Fruit fly (Drosophila melanogaster) whole organism, embryonic: ENCODE data around the gene CG8476.

Experiments used
- CG10209 ChIP-seq: fragments of 200-800 bp; sonication (Bioruptor generic); optimal IDR thresholded peaks from 3 replicates; lab custom pipeline; 2017; ENCODE audit warnings: missing biosample characterization, mild to moderate bottlenecking, missing genetic modification characterization, missing genetic modification reagents
- CG10274 ChIP-seq: fragments of 200-800 bp; sonication (Bioruptor generic); optimal IDR thresholded peaks from 3 replicates; lab custom pipeline; 2017; ENCODE audit warnings: missing biosample characterization, mild to moderate bottlenecking, missing genetic modification characterization
- CG10321 ChIP-seq: fragments of 200-800 bp; sonication (Bioruptor generic); IDR thresholded peaks from 2 replicates; pipeline ENCODE4 v1.3.6; 2022; ENCODE audit warnings: missing biosample characterization, missing genetic modification characterization
- CG12942 ChIP-seq: fragments of 200-800 bp; sonication (Bioruptor generic); optimal IDR thresholded peaks from 3 replicates; lab custom pipeline; 2016; ENCODE audit warnings: missing biosample characterization, missing genetic modification characterization
- CG17385 ChIP-seq: fragments of 200-800 bp; sonication (Bioruptor generic); optimal IDR thresholded peaks from 3 replicates; lab custom pipeline; 2018; ENCODE audit warnings: missing biosample characterization, mild to moderate bottlenecking, missing genetic modification characterization
- CG17829 ChIP-seq: fragments of 200-800 bp; optimal IDR thresholded peaks from 2 replicates; lab custom pipeline; 2019; ENCODE audit warnings: missing biosample characterization, mild to moderate bottlenecking, missing genetic modification characterization, moderate library complexity
- CG1792 ChIP-seq: fragments of 200-800 bp; sonication (Bioruptor generic); optimal IDR thresholded peaks from 2 replicates; lab custom pipeline; 2016; ENCODE audit warnings: missing biosample characterization, missing genetic modification characterization
- CG18764 ChIP-seq: fragments of 200-800 bp; sonication (Bioruptor generic); optimal IDR thresholded peaks from 3 replicates; lab custom pipeline; 2016; ENCODE audit warnings: missing biosample characterization, missing genetic modification characterization
- CG33213 ChIP-seq: fragments of 200-800 bp; sonication (Bioruptor generic); optimal IDR thresholded peaks from 3 replicates; lab custom pipeline; 2016; ENCODE audit warnings: missing biosample characterization, missing genetic modification characterization
- CG4617 ChIP-seq: fragments of 200-800 bp; sonication (Bioruptor generic); optimal IDR thresholded peaks from 3 replicates; lab custom pipeline; 2016; ENCODE audit warnings: missing biosample characterization, missing genetic modification characterization, borderline replicate concordance
- CG5180 ChIP-seq: fragments of 200-800 bp; sonication (Bioruptor generic); optimal IDR thresholded peaks from 3 replicates; lab custom pipeline; 2017; ENCODE audit warnings: missing biosample characterization, missing genetic modification characterization, mild to moderate bottlenecking, moderate library complexity, missing genetic modification reagents
- CG7556 ChIP-seq: fragments of 200-800 bp; sonication (Bioruptor generic); optimal IDR thresholded peaks from 2 replicates; lab custom pipeline; 2017; ENCODE audit warnings: missing biosample characterization, mild to moderate bottlenecking, missing genetic modification characterization
- CG8478 ChIP-seq: fragments of >200 bp; optimal IDR thresholded peaks from 2 replicates; lab custom pipeline; 2018
- CG9797 ChIP-seq: fragments of 200-800 bp; sonication (Bioruptor generic); optimal IDR thresholded peaks from 3 replicates; lab custom pipeline; 2018; ENCODE audit warnings: missing biosample characterization, mild to moderate bottlenecking, missing genetic modification characterization
- Dbx ChIP-seq: fragments of 200-800 bp; sonication (Bioruptor generic); IDR thresholded peaks from 3 replicates; pipeline ENCODE4 v1.3.6; 2022; ENCODE audit warnings: missing biosample characterization, missing genetic modification characterization
- Deaf1 ChIP-seq: fragments of 200-800 bp; optimal IDR thresholded peaks from 3 replicates; lab custom pipeline; 2019; ENCODE audit warnings: missing biosample characterization, mild to moderate bottlenecking, missing genetic modification characterization, moderate library complexity
- Doc2 ChIP-seq: fragments of 200-800 bp; sonication (Bioruptor generic); IDR thresholded peaks from 2 replicates; pipeline ENCODE4 v1.3.6; 2022; ENCODE audit warnings: missing biosample characterization, missing genetic modification characterization
- Dref ChIP-seq: fragments of 200-800 bp; sonication (Bioruptor generic); IDR thresholded peaks from 2 replicates; pipeline ENCODE4 v1.3.6; 2022; ENCODE audit warnings: missing biosample characterization, missing genetic modification characterization
- ERR ChIP-seq: fragments of 200-800 bp; sonication (Bioruptor generic); optimal IDR thresholded peaks from 2 replicates; lab custom pipeline; 2016; ENCODE audit warnings: missing biosample characterization, missing genetic modification characterization
- Eip74EF ChIP-seq, 2 experiments: fragments of 200-800 bp in 1 of 2; fragments of >200 bp in 1 of 2; sonication (Bioruptor generic) in 1 of 2; optimal IDR thresholded peaks; 2 replicates each; lab custom pipeline; 2017 to 2019; ENCODE audit warnings: missing biosample characterization in 2 of 2, missing genetic modification characterization in 2 of 2, mild to moderate bottlenecking in 1 of 2, moderate library complexity in 1 of 2
- Ets65A ChIP-seq: fragments of 200-800 bp; sonication (Bioruptor generic); peaks from one replicate; lab custom pipeline; 2016; ENCODE audit warnings: missing biosample characterization, missing genetic modification characterization
- H15 ChIP-seq: fragments of 200-800 bp; sonication (Bioruptor generic); IDR thresholded peaks from 3 replicates; pipeline ENCODE4 v1.3.6; 2022; ENCODE audit warnings: missing biosample characterization, missing genetic modification characterization
- NK7.1 ChIP-seq: fragments of 200-800 bp; sonication (Bioruptor generic); optimal IDR thresholded peaks from 3 replicates; lab custom pipeline; 2016; ENCODE audit warnings: missing biosample characterization, missing genetic modification characterization
- Nf-YA ChIP-seq: fragments of 200-800 bp; sonication (Bioruptor generic); IDR thresholded peaks from 2 replicates; pipeline ENCODE4 v1.3.6; 2022; ENCODE audit warnings: missing biosample characterization, missing genetic modification characterization
- NfI ChIP-seq: fragments of 200-800 bp; sonication (Bioruptor generic); optimal IDR thresholded peaks from 3 replicates; lab custom pipeline; 2018; ENCODE audit warnings: missing biosample characterization, mild to moderate bottlenecking, missing genetic modification characterization, moderate library complexity
- Pdp1 ChIP-seq, 2 experiments: fragments of 200-800 bp; sonication (Bioruptor generic); optimal IDR thresholded peaks; 3 replicates each; lab custom pipeline; 2016; ENCODE audit warnings: missing biosample characterization in 2 of 2, missing genetic modification characterization in 2 of 2, mild to moderate bottlenecking in 1 of 2, moderate library complexity in 1 of 2
- Six4 ChIP-seq: fragments of 200-800 bp; sonication (Bioruptor generic); optimal IDR thresholded peaks from 2 replicates; lab custom pipeline; 2016; ENCODE audit warnings: missing biosample characterization, missing genetic modification characterization
- Usf ChIP-seq: fragments of 200-800 bp; sonication (Bioruptor generic); optimal IDR thresholded peaks from 2 replicates; lab custom pipeline; 2017; ENCODE audit warnings: missing genotype, missing biosample characterization, missing genetic modification characterization
- ato ChIP-seq: fragments of 200-800 bp; sonication (Bioruptor generic); IDR thresholded peaks from 2 replicates; pipeline ENCODE4 v1.3.6; 2022; ENCODE audit warnings: missing biosample characterization, missing genetic modification characterization; ENCODE audit not compliant: partially characterized antibody
- az2 ChIP-seq: fragments of 200-800 bp; sonication (Bioruptor generic); optimal IDR thresholded peaks from 3 replicates; lab custom pipeline; 2016; ENCODE audit warnings: missing biosample characterization, missing genetic modification characterization
- caup ChIP-seq: fragments of 200-800 bp; sonication (Bioruptor generic); optimal IDR thresholded peaks from 3 replicates; lab custom pipeline; 2017; ENCODE audit warnings: missing biosample characterization, mild to moderate bottlenecking, missing genetic modification characterization, moderate library complexity; ENCODE audit not compliant: severe bottlenecking
- dati ChIP-seq: fragments of 200-800 bp; sonication (Bioruptor generic); IDR thresholded peaks from 2 replicates; pipeline ENCODE4 v1.3.6; 2022; ENCODE audit warnings: missing biosample characterization, missing genetic modification characterization
- dm ChIP-seq: fragments of 200-800 bp; sonication (Bioruptor generic); optimal IDR thresholded peaks from 3 replicates; lab custom pipeline; 2016; ENCODE audit warnings: missing biosample characterization, missing genetic modification characterization
- dysf ChIP-seq: fragments of 200-800 bp; sonication (Bioruptor generic); IDR thresholded peaks from 3 replicates; pipeline ENCODE4 v1.3.6; 2022; ENCODE audit warnings: missing biosample characterization, missing genetic modification characterization
- jumu ChIP-seq: fragments of 200-800 bp; sonication (Bioruptor generic); optimal IDR thresholded peaks from 3 replicates; lab custom pipeline; 2016; ENCODE audit warnings: missing biosample characterization, missing genetic modification characterization
- knrl ChIP-seq: fragments of 200-800 bp; sonication (Bioruptor generic); IDR thresholded peaks from 3 replicates; pipeline ENCODE4 v1.3.6; 2022; ENCODE audit warnings: missing biosample characterization, missing genetic modification characterization; ENCODE audit not compliant: partially characterized antibody
- lbe ChIP-seq: fragments of 200-800 bp; sonication (Bioruptor generic); optimal IDR thresholded peaks from 2 replicates; lab custom pipeline; 2016; ENCODE audit warnings: missing biosample characterization, mild to moderate bottlenecking, missing genetic modification characterization
- lilli ChIP-seq: fragments of 200-800 bp; sonication (Bioruptor generic); optimal IDR thresholded peaks from 3 replicates; lab custom pipeline; 2016; ENCODE audit warnings: missing biosample characterization, missing genetic modification characterization
- mirr ChIP-seq: fragments of 200-800 bp; sonication (Bioruptor generic); optimal IDR thresholded peaks from 3 replicates; lab custom pipeline; 2018; ENCODE audit warnings: missing biosample characterization, mild to moderate bottlenecking, missing genetic modification characterization
- nom ChIP-seq: fragments of 200-800 bp; sonication (Bioruptor generic); optimal IDR thresholded peaks from 2 replicates; lab custom pipeline; 2017; ENCODE audit warnings: missing biosample characterization, missing genetic modification characterization, mild to moderate bottlenecking, moderate library complexity, missing genetic modification reagents
- odd ChIP-seq: fragments of 200-800 bp; sonication (Bioruptor generic); optimal IDR thresholded peaks from 2 replicates; lab custom pipeline; 2017; ENCODE audit warnings: missing biosample characterization, mild to moderate bottlenecking, missing genetic modification characterization
- pros ChIP-seq: fragments of 200-800 bp; sonication (Bioruptor generic); optimal IDR thresholded peaks from 3 replicates; lab custom pipeline; 2019; ENCODE audit warnings: missing biosample characterization, mild to moderate bottlenecking, missing genetic modification characterization, moderate library complexity
- psq ChIP-seq: fragments of 200-800 bp; sonication (Bioruptor generic); optimal IDR thresholded peaks from 2 replicates; lab custom pipeline; 2017; ENCODE audit warnings: missing biosample characterization, missing genetic modification characterization
- scrt ChIP-seq: fragments of 200-800 bp; sonication (Bioruptor generic); optimal IDR thresholded peaks from 2 replicates; lab custom pipeline; 2018; ENCODE audit warnings: missing biosample characterization, mild to moderate bottlenecking, missing genetic modification characterization, moderate library complexity
- sens-2 ChIP-seq: fragments of 200-800 bp; sonication (Bioruptor generic); IDR thresholded peaks from 2 replicates; pipeline ENCODE4 v1.3.6; 2022; ENCODE audit warnings: missing biosample characterization, missing genetic modification characterization
- sug ChIP-seq: fragments of 200-800 bp; optimal IDR thresholded peaks from 2 replicates; lab custom pipeline; 2019; ENCODE audit warnings: missing biosample characterization, mild to moderate bottlenecking, missing genetic modification characterization, moderate library complexity
- tin ChIP-seq: fragments of 200-800 bp; sonication (Bioruptor generic); optimal IDR thresholded peaks from 3 replicates; lab custom pipeline; 2016; ENCODE audit warnings: missing biosample characterization, missing genetic modification characterization
- twi ChIP-seq: fragments of 200-800 bp; optimal IDR thresholded peaks from 2 replicates; lab custom pipeline; 2019; ENCODE audit warnings: missing biosample characterization, mild to moderate bottlenecking, missing genetic modification characterization, moderate library complexity
- tx ChIP-seq: fragments of 200-800 bp; sonication (Bioruptor generic); optimal IDR thresholded peaks from 2 replicates; lab custom pipeline; 2016; ENCODE audit warnings: missing biosample characterization, missing genetic modification characterization
- wek ChIP-seq: fragments of 200-800 bp; sonication (Bioruptor generic); optimal IDR thresholded peaks from 3 replicates; lab custom pipeline; 2018; ENCODE audit warnings: missing biosample characterization, mild to moderate bottlenecking, missing genetic modification characterization, moderate library complexity

The CG8476 gene

dm6 chr3R:13264061-13264661 lies 43.8 kb upstream of the CG8476 start, which contains the start of gene Ravus (continued):
- TF ChIP-seq pros (GFP tag; lab: Kevin White, UChicago) (no peak), Usf (GFP tag; lab: Kevin White, UChicago) (peak; percentile 24), CG10321 (GFP tag; lab: Robert Waterston, UW) (no peak), scrt (peak; percentile 11), CG7556 (GFP tag; lab: Kevin White, UChicago) (no peak), CG8478 (lab: Kevin White, UChicago) (no peak), Deaf1 (tag; lab: Kevin White, UChicago) (no peak), CG17829 (tag; lab: Kevin White, UChicago) (peak; percentile 58), wek (GFP tag; lab: Kevin White, UChicago) (no peak), CG17385 (GFP tag; lab: Kevin White, UChicago) (no peak), sens-2 (GFP tag; lab: Robert Waterston, UW) (no peak), psq (GFP tag; lab: Kevin White, UChicago) (no peak), CG12942 (GFP tag; lab: Kevin White, UChicago) (peak; percentile 8), CG1792 (GFP tag; lab: Kevin White, UChicago) (peak; percentile 19), Doc2 (GFP tag; lab: Robert Waterston, UW) (no peak), Eip74EF (GFP tag; optimal IDR thresholded peaks at IDR 0.05; lab: Kevin White, UChicago) (no peak), NfI (GFP tag; lab: Kevin White, UChicago) (peak; percentile 34), caup (no peak), tx (GFP tag; lab: Kevin White, UChicago) (peak; percentile 38), az2 (peak; percentile 43), Nf-YA (no peak), NK7.1 (GFP tag; lab: Kevin White, UChicago) (no peak), lbe (peak; percentile 4), Ets65A (GFP tag; lab: Kevin White, UChicago) (peak; percentile 93), CG18764 (GFP tag; lab: Kevin White, UChicago) (no peak), sug (peak; percentile 73), nom (no peak), twi (peak; percentile 53), knrl (GFP tag; lab: Robert Waterston, UW) (peak; percentile 45; the same call in 1 of the 3 replicates), Dref (GFP tag; lab: Robert Waterston, UW) (no peak), ERR (GFP tag; lab: Kevin White, UChicago) (no peak), Pdp1 (GFP tag; optimal IDR thresholded peaks at IDR 0.05; lab: Kevin White, UChicago) (peak in 1 of 2 experiments; percentile 60), CG5180 (GFP tag; lab: Kevin White, UChicago) (no peak), Dbx (GFP tag; lab: Robert Waterston, UW) (peak; percentile 49; the same call in 2 of the 3 replicates), odd (GFP tag; lab: Kevin White, UChicago) (no peak), CG9797 (GFP tag; lab: Kevin White, UChicago) (peak; percentile 92), CG33213 (GFP tag; lab: Kevin White, UChicago) (peak; percentile 47), tin (peak; percentile 41), H15 (GFP tag; lab: Robert Waterston, UW) (0 out of 3 replicates have a peak, but pooled peaks have one; percentile 2), Six4 (GFP tag; lab: Kevin White, UChicago) (no peak), dysf (GFP tag; lab: Robert Waterston, UW) (peak; percentile 25; the same call in 1 of the 3 replicates), lilli (GFP tag; lab: Kevin White, UChicago) (peak; percentile 70), mirr (no peak), CG10209 (peak; percentile 55), jumu (GFP tag; lab: Kevin White, UChicago) (peak; percentile 35), dati (no peak), dm (GFP tag; lab: Kevin White, UChicago) (peak; percentile 45), CG10274 (no peak), CG4617 (peak; percentile 75), ato (GFP tag; lab: Robert Waterston, UW) (no peak)
